Worm (Caenorhabditis elegans) whole organism, midembryonic: ENCODE data around the gene nhr-51.

ENCODE experiments used
- med-1 ChIP-seq: sonication (generic microtip); optimal IDR thresholded peaks from 2 replicates; lab custom pipeline; 2017; ENCODE audit warnings: missing genetic modification characterization, mild to moderate bottlenecking, missing compliant biosample characterization, antibody characterized with exemption, missing genetic modification reagents; ENCODE audit not compliant: insufficient read depth
- ref-1 ChIP-seq: fragments of 200-800 bp; sonication (Bioruptor generic); conservative IDR thresholded peaks from 2 replicates; pipeline ENCODE4 v1.3.6; 2022; ENCODE audit warnings: missing genetic modification reagents, missing genetic modification characterization, missing compliant biosample characterization

ce11 chrV:15711898-15712297 lies 38.1 kb downstream of the nhr-51 start, which contains the start of gene str-101:
- TF ChIP-seq med-1 (GFP tag; lab: Kevin White, UChicago) (no peak), ref-1 (GFP tag; lab: Robert Waterston, UW) (no peak)
